Worm (Caenorhabditis elegans) whole organism, L4 larva: Measurements from ENCODE around the gene T04C9.3.
A peak's percentile ranks its signal among the peaks of the same experiment; 100 is the strongest.

Source experiments
- D1046.2 ChIP-seq: fragments of 200-800 bp; sonication (Bioruptor generic); IDR thresholded peaks from 2 replicates; pipeline ENCODE4 v1.3.6; 2022; ENCODE audit warnings: missing genetic modification characterization, missing compliant biosample characterization
- F10B5.3 ChIP-seq: sonication (generic microtip); optimal IDR thresholded peaks from 2 replicates; lab custom pipeline; 2016; ENCODE audit warnings: mild to moderate bottlenecking, missing genetic modification characterization, missing compliant biosample characterization
- F37D6.2 ChIP-seq: sonication (generic microtip); optimal IDR thresholded peaks from 2 replicates; lab custom pipeline; 2016; ENCODE audit warnings: mild to moderate bottlenecking, missing genetic modification characterization, missing compliant biosample characterization
- F44E2.7 ChIP-seq: fragments of 200-800 bp; sonication (Bioruptor generic); IDR thresholded peaks from 2 replicates; pipeline ENCODE4 v2.1.2; 2022; ENCODE audit warnings: missing genetic modification characterization, missing compliant biosample characterization
- F49E8.2 ChIP-seq: sonication (generic microtip); optimal IDR thresholded peaks from 2 replicates; lab custom pipeline; 2016; ENCODE audit warnings: missing compliant biosample characterization, mild to moderate bottlenecking, missing genetic modification characterization, borderline replicate concordance
- Y105C5A.15 ChIP-seq: fragments of 200-800 bp; sonication (Bioruptor generic); IDR thresholded peaks from 2 replicates; pipeline ENCODE4 v1.3.6; 2022; ENCODE audit warnings: missing genetic modification characterization, missing compliant biosample characterization
- Y48G9A.11 ChIP-seq: fragments of 200-800 bp; sonication (Bioruptor generic); IDR thresholded peaks from 2 replicates; pipeline ENCODE4 v1.3.6; 2022; ENCODE audit warnings: missing genetic modification reagents, missing genetic modification characterization, missing compliant biosample characterization
- Y75B8A.6 ChIP-seq: fragments of 200-800 bp; sonication (Bioruptor generic); IDR thresholded peaks from 2 replicates; pipeline ENCODE4 v1.3.6; 2022; ENCODE audit warnings: missing genetic modification reagents, missing genetic modification characterization, missing compliant biosample characterization
- ZK337.2 ChIP-seq: fragments of 200-800 bp; sonication (Bioruptor generic); IDR thresholded peaks from 2 replicates; pipeline ENCODE4 v1.3.6; 2022; ENCODE audit warnings: missing genetic modification reagents, missing genetic modification characterization, missing compliant biosample characterization
- ZK546.5 ChIP-seq, 2 experiments: sonication (generic microtip); optimal IDR thresholded peaks; 2 replicates each; lab custom pipeline; 2017; ENCODE audit warnings: missing biosample characterization in 2 of 2, missing genetic modification characterization in 2 of 2
- aha-1 ChIP-seq: fragments of 150-350 bp; peaks from one replicate; lab custom pipeline; 2014; ENCODE audit warnings: missing biosample characterization, missing genetic modification characterization
- aly-2 ChIP-seq: sonication (generic microtip); optimal IDR thresholded peaks from 2 replicates; lab custom pipeline; 2018; ENCODE audit warnings: missing biosample characterization, missing genetic modification characterization
- attf-4 ChIP-seq: sonication (generic microtip); optimal IDR thresholded peaks from 3 replicates; lab custom pipeline; 2017; ENCODE audit warnings: missing biosample characterization, missing genetic modification characterization
- ceh-44 ChIP-seq: fragments of 200-800 bp; sonication (Bioruptor generic); IDR thresholded peaks from 2 replicates; pipeline ENCODE4 v1.3.6; 2022; ENCODE audit warnings: missing genetic modification reagents, missing genetic modification characterization, missing compliant biosample characterization
- ces-1 ChIP-seq: fragments of 150-350 bp; sonication (generic microtip); optimal IDR thresholded peaks from 4 replicates; lab custom pipeline; 2014; ENCODE audit warnings: missing biosample characterization, missing genetic modification reagents, missing genetic modification characterization
- daf-12 ChIP-seq: fragments of 150-350 bp; optimal IDR thresholded peaks from 2 replicates; lab custom pipeline; 2014; ENCODE audit warnings: missing biosample characterization, missing genetic modification reagents, missing genetic modification characterization
- daf-16 ChIP-seq, 3 experiments: sonication (generic microtip); optimal IDR thresholded peaks; 2 replicates each; lab custom pipeline; 2016 to 2017; ENCODE audit warnings: missing genetic modification characterization in 3 of 3, missing genetic modification reagents in 3 of 3, mild to moderate bottlenecking in 2 of 3, missing compliant biosample characterization in 2 of 3, missing biosample characterization in 1 of 3, moderate library complexity in 1 of 3
- dmd-9 ChIP-seq: fragments of 200-800 bp; sonication (Bioruptor generic); IDR thresholded peaks from 2 replicates; pipeline ENCODE4 v1.3.6; 2022; ENCODE audit warnings: missing genetic modification reagents, missing genetic modification characterization, missing compliant biosample characterization
- dpl-1 ChIP-seq: fragments of 150-350 bp; optimal IDR thresholded peaks from 2 replicates; lab custom pipeline; 2014; ENCODE audit warnings: missing biosample characterization, missing genetic modification reagents, missing genetic modification characterization
- egl-43 ChIP-seq: fragments of 200-800 bp; sonication (Bioruptor generic); IDR thresholded peaks from 2 replicates; pipeline ENCODE4 v1.3.6; 2022; ENCODE audit warnings: missing genetic modification reagents, missing genetic modification characterization, missing compliant biosample characterization
- hlh-11 ChIP-seq: fragments of 200-800 bp; sonication (Bioruptor generic); optimal IDR thresholded peaks from 2 replicates; lab custom pipeline; 2018; ENCODE audit warnings: mild to moderate bottlenecking, missing genetic modification characterization, missing compliant biosample characterization
- hlh-30 ChIP-seq: sonication (generic microtip); optimal IDR thresholded peaks from 2 replicates; lab custom pipeline; 2017; ENCODE audit warnings: antibody characterized with exemption, mild to moderate bottlenecking, missing genetic modification characterization, missing compliant biosample characterization; ENCODE audit not compliant: insufficient read depth
- hmg-1.1 ChIP-seq: fragments of 200-800 bp; sonication (Bioruptor generic); IDR thresholded peaks from 2 replicates; pipeline ENCODE4 v1.3.6; 2022; ENCODE audit warnings: missing genetic modification reagents, missing genetic modification characterization, missing compliant biosample characterization
- lin-1 ChIP-seq: fragments of 200-800 bp; sonication (Bioruptor generic); IDR thresholded peaks from 2 replicates; pipeline ENCODE4 v1.3.6; 2022; ENCODE audit warnings: missing genetic modification reagents, missing genetic modification characterization, missing compliant biosample characterization
- lin-13 ChIP-seq: fragments of 150-350 bp; optimal IDR thresholded peaks from 2 replicates; lab custom pipeline; 2014; ENCODE audit warnings: missing biosample characterization, missing genetic modification reagents, missing genetic modification characterization
- lin-15B ChIP-seq: fragments of 150-350 bp; sonication (generic microtip); optimal IDR thresholded peaks from 3 replicates; lab custom pipeline; 2014; ENCODE audit warnings: missing biosample characterization, missing genetic modification characterization
- lin-38 ChIP-seq: fragments of 200-800 bp; sonication (Bioruptor generic); IDR thresholded peaks from 2 replicates; pipeline ENCODE4 v1.3.6; 2022; ENCODE audit warnings: missing genetic modification reagents, missing genetic modification characterization, missing compliant biosample characterization
- lir-3 ChIP-seq: sonication (generic microtip); optimal IDR thresholded peaks from 2 replicates; lab custom pipeline; 2016; ENCODE audit warnings: mild to moderate bottlenecking, missing genetic modification characterization, missing compliant biosample characterization
- lsy-2 ChIP-seq, 2 experiments: fragments of 150-350 bp in 1 of 2; sonication (generic microtip) in 1 of 2; optimal IDR thresholded peaks; 2 replicates each; lab custom pipeline; 2014 to 2017; ENCODE audit warnings: missing biosample characterization in 2 of 2, missing genetic modification characterization in 2 of 2
- madf-5 ChIP-seq, 2 experiments: fragments of 200-800 bp; sonication (Bioruptor generic); IDR thresholded peaks; 2 replicates each; pipeline ENCODE4 v1.3.6; 2022; ENCODE audit warnings: missing compliant biosample characterization in 2 of 2, missing genetic modification characterization in 2 of 2
- mdt-29 ChIP-seq: fragments of 200-800 bp; sonication (Bioruptor generic); IDR thresholded peaks from 2 replicates; pipeline ENCODE4 v1.3.6; 2022; ENCODE audit warnings: missing genetic modification reagents, missing genetic modification characterization, missing compliant biosample characterization
- mep-1 ChIP-seq: fragments of 150-350 bp; sonication (generic microtip); optimal IDR thresholded peaks from 3 replicates; lab custom pipeline; 2014; ENCODE audit warnings: missing biosample characterization, missing genetic modification characterization
- mes-2 ChIP-seq: sonication (generic microtip); optimal IDR thresholded peaks from 2 replicates; lab custom pipeline; 2016; ENCODE audit warnings: missing genotype, mild to moderate bottlenecking, missing genetic modification characterization, missing compliant biosample characterization; ENCODE audit not compliant: poor library complexity, severe bottlenecking
- mxl-3 ChIP-seq: fragments of 200-800 bp; sonication (Bioruptor generic); optimal IDR thresholded peaks from 2 replicates; lab custom pipeline; 2018; ENCODE audit warnings: mild to moderate bottlenecking, missing genetic modification characterization, missing compliant biosample characterization
- nhr-10 ChIP-seq: fragments of 150-350 bp; optimal IDR thresholded peaks from 2 replicates; lab custom pipeline; 2014; ENCODE audit warnings: missing biosample characterization, missing genetic modification characterization
- nhr-237 ChIP-seq: sonication (generic microtip); optimal IDR thresholded peaks from 2 replicates; lab custom pipeline; 2017; ENCODE audit warnings: missing biosample characterization, missing genetic modification characterization
- nhr-25 ChIP-seq: sonication (generic microtip); optimal IDR thresholded peaks from 2 replicates; lab custom pipeline; 2017; ENCODE audit warnings: missing genetic modification characterization, mild to moderate bottlenecking, missing compliant biosample characterization, antibody characterized with exemption, moderate library complexity, borderline replicate concordance; ENCODE audit not compliant: insufficient read depth
- nhr-28 ChIP-seq: fragments of 150-350 bp; optimal IDR thresholded peaks from 2 replicates; lab custom pipeline; 2014; ENCODE audit warnings: missing biosample characterization, missing genetic modification characterization
- nhr-41 ChIP-seq: fragments of 200-800 bp; sonication (Bioruptor generic); IDR thresholded peaks from 2 replicates; pipeline ENCODE4 v1.3.6; 2022; ENCODE audit warnings: missing genetic modification reagents, missing genetic modification characterization, missing compliant biosample characterization
- nhr-42 ChIP-seq: fragments of 200-800 bp; sonication (Bioruptor generic); IDR thresholded peaks from 2 replicates; pipeline ENCODE4 v1.3.6; 2022; ENCODE audit warnings: missing genetic modification characterization, missing compliant biosample characterization
- pha-4 ChIP-seq, 2 experiments: fragments of 150-350 bp in 1 of 2; fragments of 200-800 bp in 1 of 2; sonication (Bioruptor generic) in 1 of 2; IDR thresholded peaks in 1 of 2; optimal IDR thresholded peaks in 1 of 2; 2 replicates each; pipeline versions ENCODE4 v1.3.6 to Lab custom; 2014 to 2022; ENCODE audit warnings: missing genetic modification characterization in 2 of 2, missing genetic modification reagents in 2 of 2, missing biosample characterization in 1 of 2, missing compliant biosample characterization in 1 of 2
- pqm-1 ChIP-seq: sonication (generic microtip); optimal IDR thresholded peaks from 2 replicates; lab custom pipeline; 2017; ENCODE audit warnings: missing biosample characterization, missing genetic modification characterization
- rbr-2 ChIP-seq: sonication (generic microtip); optimal IDR thresholded peaks from 2 replicates; lab custom pipeline; 2016; ENCODE audit warnings: missing genotype, missing genetic modification characterization, missing compliant biosample characterization
- saeg-2 ChIP-seq: fragments of 200-800 bp; sonication (Bioruptor generic); IDR thresholded peaks from 2 replicates; pipeline ENCODE4 v1.3.6; 2022; ENCODE audit warnings: missing genetic modification reagents, missing genetic modification characterization, missing compliant biosample characterization
- skn-1 ChIP-seq: fragments of 150-350 bp; optimal IDR thresholded peaks from 2 replicates; lab custom pipeline; 2014; ENCODE audit warnings: missing biosample characterization, missing genetic modification characterization
- unc-62 ChIP-seq, 3 experiments: fragments of 150-350 bp in 1 of 3; sonication (generic microtip); optimal IDR thresholded peaks in 2 of 3; peaks in 1 of 3; 1 replicate in 1 of 3; 2 replicates in 2 of 3; lab custom pipeline; 2014 to 2017; ENCODE audit warnings: missing biosample characterization in 3 of 3, missing genetic modification characterization in 3 of 3, missing genetic modification reagents in 3 of 3, missing genotype in 1 of 3
- zfp-2 ChIP-seq: sonication (generic microtip); optimal IDR thresholded peaks from 2 replicates; lab custom pipeline; 2016; ENCODE audit warnings: mild to moderate bottlenecking, missing genetic modification characterization, missing compliant biosample characterization
- zip-2 ChIP-seq: fragments of 150-350 bp; optimal IDR thresholded peaks from 2 replicates; lab custom pipeline; 2014; ENCODE audit warnings: missing biosample characterization, missing genetic modification characterization
- ztf-11 ChIP-seq: fragments of 150-350 bp; optimal IDR thresholded peaks from 2 replicates; lab custom pipeline; 2014; ENCODE audit warnings: missing biosample characterization, missing genetic modification characterization

T04C9.3 gene

ce11 chrIII:5988991-5989726, 3.7 kb downstream of the T04C9.3 start:
- peak; percentile 42 for TF ChIP-seq aha-1
- TF ChIP-seq lin-38 (GFP tag; lab: Robert Waterston, UW), result no peak
- 0 out of 2 replicates have a peak, but pooled peaks have one; percentile 28 for TF ChIP-seq hmg-1.1 (GFP tag; lab: Robert Waterston, UW)
- TF ChIP-seq ztf-11, result no peak
- TF ChIP-seq ceh-44 (GFP tag; lab: Robert Waterston, UW), result no peak
- TF ChIP-seq hlh-30 (tag; lab: Kevin White, UChicago), result no peak
- TF ChIP-seq mxl-3 (GFP tag; lab: Kevin White, UChicago), result no peak
- 0 out of 2 replicates have a peak, but pooled peaks have one; percentile 34 for TF ChIP-seq nhr-41 (GFP tag; lab: Robert Waterston, UW)
- no peak for TF ChIP-seq nhr-28 (tag; lab: Kevin White, UChicago)
- no peak for TF ChIP-seq egl-43 (GFP tag; lab: Robert Waterston, UW)
- TF ChIP-seq mdt-29 (GFP tag; lab: Robert Waterston, UW), result no peak
- TF ChIP-seq skn-1, result no peak
- TF ChIP-seq F37D6.2, result no peak
- TF ChIP-seq hlh-11 (tag; lab: Kevin White, UChicago), result peak; percentile 27
- no peak for TF ChIP-seq lin-13 (GFP tag; lab: Kevin White, UChicago)
- no peak for TF ChIP-seq attf-4
- peak in 1 of 2 experiments; percentile 93 for TF ChIP-seq unc-62 (GFP tag; optimal IDR thresholded peaks at IDR 0.05 in 1 of 2; lab: Kevin White, UChicago)
- TF ChIP-seq unc-62 (tag; optimal IDR thresholded peaks at IDR 0.05; lab: Kevin White, UChicago), result no peak
- TF ChIP-seq pqm-1 (tag; lab: Kevin White, UChicago), result no peak
- no peak for TF ChIP-seq F44E2.7 (GFP tag; lab: Robert Waterston, UW)
- no peak for TF ChIP-seq madf-5 (GFP tag; IDR thresholded peaks at IDR 0.05; lab: Robert Waterston, UW)
- TF ChIP-seq rbr-2 (tag; lab: Kevin White, UChicago), result no peak
- peak; percentile 14 for TF ChIP-seq mep-1 (tag; lab: Kevin White, UChicago)
- TF ChIP-seq daf-12 (tag; lab: Kevin White, UChicago), result no peak
- no peak for TF ChIP-seq lin-1 (GFP tag; lab: Robert Waterston, UW)
- no peak for TF ChIP-seq Y105C5A.15 (GFP tag; lab: Robert Waterston, UW)
- no peak for TF ChIP-seq F49E8.2 (tag; lab: Kevin White, UChicago)
- TF ChIP-seq nhr-25 (tag; lab: Kevin White, UChicago), result no peak
- no peak for TF ChIP-seq F10B5.3
- TF ChIP-seq lin-15B (tag; lab: Kevin White, UChicago), result no peak
- no peak for TF ChIP-seq pha-4 (GFP tag; IDR thresholded peaks at IDR 0.05; lab: Robert Waterston, UW)
- TF ChIP-seq pha-4 (tag; optimal IDR thresholded peaks at IDR 0.05; lab: Kevin White, UChicago), result no peak
- TF ChIP-seq lsy-2 (tag; optimal IDR thresholded peaks at IDR 0.05; lab: Kevin White, UChicago), result no peak
- TF ChIP-seq saeg-2, result no peak
- TF ChIP-seq zfp-2, result no peak
- TF ChIP-seq ZK546.5 (tag; optimal IDR thresholded peaks at IDR 0.05; lab: Kevin White, UChicago), result no peak
- TF ChIP-seq daf-16 (GFP tag; optimal IDR thresholded peaks at IDR 0.05; lab: Kevin White, UChicago), result peak in 1 of 2 experiments; percentile 23
- TF ChIP-seq daf-16 (tag; optimal IDR thresholded peaks at IDR 0.05; lab: Kevin White, UChicago), result peak; percentile 18
- TF ChIP-seq ZK337.2, result no peak
- no peak for TF ChIP-seq aly-2 (tag; lab: Kevin White, UChicago)
- TF ChIP-seq D1046.2, result no peak
- TF ChIP-seq nhr-10, result no peak
- no peak for TF ChIP-seq nhr-237 (tag; lab: Kevin White, UChicago)
- TF ChIP-seq mes-2 (tag; lab: Kevin White, UChicago), result peak; percentile 66
- TF ChIP-seq dpl-1 (GFP tag; lab: Kevin White, UChicago), result peak; percentile 75
- no peak for TF ChIP-seq Y75B8A.6 (GFP tag; lab: Robert Waterston, UW)
- no peak for TF ChIP-seq nhr-42
- TF ChIP-seq lir-3, result no peak
- TF ChIP-seq dmd-9 (GFP tag; lab: Robert Waterston, UW), result no peak
- TF ChIP-seq zip-2 (tag; lab: Kevin White, UChicago), result no peak
- no peak for TF ChIP-seq Y48G9A.11 (GFP tag; lab: Robert Waterston, UW)
- no peak for TF ChIP-seq ces-1 (GFP tag; lab: Kevin White, UChicago)
- TF ChIP-seq, all 104 proteins: peak for 9
